Fruit fly (Drosophila melanogaster) S2 (cell line): ENCODE measurements around the gene Dus1.

Source experiments
- CG8478 ChIP-seq: fragments of >200 bp; optimal IDR thresholded peaks from 2 replicates; lab custom pipeline; 2018
- CTCF ChIP-seq, 2 experiments: fragments of >200 bp; optimal IDR thresholded peaks; 2 replicates each; lab custom pipeline; 2018

The Dus1 gene

DNA sequence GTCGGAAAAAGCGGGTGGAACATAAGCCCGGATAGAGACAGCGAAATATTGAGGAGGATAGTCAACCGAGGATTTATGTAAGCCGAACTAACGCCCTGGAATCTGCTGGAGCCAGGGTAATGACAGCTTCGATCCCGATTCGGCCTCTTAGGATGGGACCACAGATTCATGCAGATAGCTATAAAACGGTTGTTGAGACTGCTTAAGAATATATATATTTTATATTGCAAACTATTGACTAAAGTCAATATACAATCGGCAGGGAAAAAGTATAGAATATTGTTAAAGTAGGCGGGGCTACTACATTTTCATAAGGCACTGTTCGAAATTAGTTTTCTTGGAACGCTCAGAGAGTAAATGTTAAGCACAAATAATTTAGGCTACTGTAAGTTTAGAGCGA, 2.8 kb downstream of the Dus1 start, which contains the start of gene CG3345:
TSS of gene CG3345 (plus strand) at position 301 of the 400 bp plus-strand sequence.
- TF ChIP-seq CTCF (optimal IDR thresholded peaks at IDR 0.05; lab: Kevin White, UChicago) = no peak
- TF ChIP-seq CG8478 (lab: Kevin White, UChicago) = no peak

DNA sequence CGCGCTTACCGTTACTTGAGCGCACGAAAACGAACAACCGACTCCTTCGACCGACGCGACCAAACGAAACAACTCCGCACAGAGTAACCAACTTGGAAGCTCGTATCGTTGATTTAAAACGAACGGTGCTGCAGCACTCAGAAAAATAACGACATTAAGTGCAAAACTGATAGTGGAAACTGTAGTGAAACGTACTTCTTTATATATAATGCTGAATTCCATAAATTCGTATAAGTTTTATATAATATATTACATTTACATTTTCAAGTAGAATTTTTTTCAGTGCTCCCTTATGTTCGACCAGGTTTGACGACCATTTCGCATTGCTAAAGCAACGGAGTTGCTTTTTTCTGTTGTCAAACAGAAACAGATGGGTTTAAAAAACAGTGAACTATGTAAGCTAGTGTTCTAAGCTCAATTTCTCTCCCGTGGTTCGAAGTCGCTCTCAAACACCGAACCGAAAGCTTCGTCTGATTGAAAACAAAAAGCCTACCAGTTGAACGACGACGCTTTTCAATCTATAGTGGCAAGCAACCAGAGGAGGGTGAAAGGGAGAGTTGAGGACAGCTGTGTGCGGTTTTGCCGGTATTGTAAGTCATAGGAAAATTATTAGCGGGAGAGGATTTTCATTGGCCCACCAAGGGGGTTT, 4.0 kb downstream of the Dus1 start, which contains the start of gene CG17075:
TSS of gene CG17075 (minus strand) at position 65 of the 649 bp plus-strand sequence.
- TF ChIP-seq CTCF (optimal IDR thresholded peaks at IDR 0.05; lab: Kevin White, UChicago) (no peak), CG8478 (lab: Kevin White, UChicago) (no peak)

DNA sequence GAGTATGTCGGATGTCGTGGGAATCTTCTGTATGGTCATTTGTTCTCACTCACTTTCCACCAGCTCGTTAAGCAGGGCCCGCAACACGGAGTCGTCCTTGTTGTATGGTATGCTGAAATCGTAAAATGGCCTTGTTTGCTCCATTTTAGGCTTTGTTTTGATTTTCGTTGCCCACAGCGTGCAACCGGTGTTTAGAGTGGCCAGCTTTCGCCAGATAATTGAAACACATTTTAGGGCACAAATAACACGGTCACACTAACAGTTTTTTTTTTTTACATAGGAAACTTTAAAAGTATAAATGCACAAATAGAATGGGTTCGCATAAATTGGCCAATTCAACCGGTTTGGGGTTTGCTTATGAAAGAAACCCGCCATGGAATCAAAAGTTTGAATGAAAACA, 19.4 kb downstream of the Dus1 start, which contains the start of gene Rpp30:
TSS of gene Rpp30 (minus strand) at position 200 of the 400 bp plus-strand sequence.
- TF ChIP-seq CTCF (optimal IDR thresholded peaks at IDR 0.05; lab: Kevin White, UChicago) (peak in 1 of 2 experiments; percentile 21), CG8478 (lab: Kevin White, UChicago) (no peak)

DNA sequence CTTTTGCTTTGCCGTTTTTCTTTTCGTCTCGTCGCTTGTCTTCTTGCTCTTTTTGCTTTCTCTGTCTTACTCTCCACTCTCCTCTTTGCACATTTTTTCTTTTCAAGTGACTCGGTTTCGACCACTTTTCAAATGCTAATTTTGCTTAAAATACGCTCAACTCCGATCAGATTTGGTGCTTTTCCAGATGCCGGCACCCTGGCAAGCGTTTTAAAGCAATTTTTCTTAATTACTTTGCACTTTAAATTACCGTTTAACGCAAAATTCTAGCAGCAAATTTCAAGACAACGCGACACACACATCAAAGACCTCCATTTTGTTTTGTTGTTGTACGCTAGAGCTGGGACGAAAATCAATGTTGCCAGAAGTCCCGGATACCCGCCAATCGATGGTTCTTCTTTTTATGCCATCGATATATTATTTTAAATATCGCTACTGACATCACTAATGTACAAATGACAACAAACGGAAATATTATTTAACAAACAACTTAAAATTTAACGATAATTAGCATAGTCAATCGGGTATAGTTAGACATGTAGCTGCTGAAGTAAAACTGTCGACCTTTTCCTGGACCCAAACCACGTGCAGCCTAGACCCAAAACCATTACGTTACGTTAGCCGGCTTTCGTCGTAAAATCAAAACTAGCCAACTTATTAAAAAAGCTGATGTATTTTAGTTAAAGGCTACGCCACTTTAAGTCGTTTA, 20.9 kb downstream of the Dus1 start, which contains the start of gene kis:
TSS of gene kis (minus strand) at position 317 of the 709 bp plus-strand sequence.
- TF ChIP-seq CG8478 (lab: Kevin White, UChicago) = no peak
- TF ChIP-seq CTCF (optimal IDR thresholded peaks at IDR 0.05; lab: Kevin White, UChicago) = peak; percentile 29 to 50

DNA sequence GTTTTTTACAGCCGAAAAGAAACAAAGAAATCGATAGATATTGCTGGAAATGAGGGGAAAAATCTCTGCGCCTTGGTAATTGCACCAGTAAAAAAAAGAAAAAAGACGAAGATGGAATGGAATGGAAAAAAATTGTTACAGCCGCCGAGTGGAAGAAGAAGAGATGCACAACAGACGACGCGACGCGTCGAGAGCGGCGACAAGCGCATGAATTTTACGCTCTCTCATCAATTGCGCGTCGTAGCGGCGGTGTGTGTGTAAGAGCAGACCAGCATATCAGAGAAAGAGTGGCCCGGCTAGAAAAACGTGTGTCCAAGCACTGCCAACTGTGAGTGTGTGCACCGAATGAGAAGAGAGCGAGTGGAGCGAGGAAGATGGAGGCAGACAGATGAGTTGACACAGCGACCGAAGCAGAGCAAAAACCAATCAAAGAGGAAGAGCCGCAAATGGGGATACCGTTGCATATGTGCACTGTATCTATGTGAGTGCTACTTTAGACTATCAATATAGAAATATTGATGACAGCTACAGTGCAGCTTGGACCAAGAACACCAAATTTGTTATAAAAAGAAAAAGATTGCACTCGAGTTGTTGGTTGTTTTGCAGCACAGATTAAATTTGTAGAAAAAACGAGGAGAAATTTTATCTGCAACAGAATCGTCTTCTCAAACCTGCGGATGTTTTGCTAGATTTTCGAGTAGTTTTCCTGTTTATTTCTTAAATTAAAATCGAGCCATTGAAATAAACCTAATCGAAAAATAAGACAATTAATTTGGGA, 22.3 kb downstream of the Dus1 start:
- no peak for TF ChIP-seq CG8478 (lab: Kevin White, UChicago)
- TF ChIP-seq CTCF (optimal IDR thresholded peaks at IDR 0.05; lab: Kevin White, UChicago) = no peak

DNA sequence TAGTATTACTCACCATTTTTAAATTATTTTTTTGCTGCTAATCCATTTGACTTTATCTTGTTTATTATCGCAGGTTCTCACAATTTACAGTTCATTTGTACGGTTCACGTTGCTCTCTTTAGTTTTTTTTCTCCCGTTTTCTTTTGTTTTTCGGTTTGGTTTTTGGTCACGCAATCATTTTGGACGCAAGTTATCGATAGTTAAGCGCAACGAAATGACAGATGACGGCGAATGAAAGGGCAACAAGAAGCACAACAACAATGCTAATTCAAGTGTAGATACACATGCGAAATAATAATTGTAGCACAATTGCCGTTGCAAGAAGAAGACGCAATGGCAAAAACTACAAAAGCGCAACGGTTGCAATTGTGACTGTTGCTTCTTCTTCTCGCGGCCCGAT, 23.0 kb downstream of the Dus1 start:
- TF ChIP-seq CTCF (optimal IDR thresholded peaks at IDR 0.05; lab: Kevin White, UChicago) = no peak
- TF ChIP-seq CG8478 (lab: Kevin White, UChicago) = no peak

DNA sequence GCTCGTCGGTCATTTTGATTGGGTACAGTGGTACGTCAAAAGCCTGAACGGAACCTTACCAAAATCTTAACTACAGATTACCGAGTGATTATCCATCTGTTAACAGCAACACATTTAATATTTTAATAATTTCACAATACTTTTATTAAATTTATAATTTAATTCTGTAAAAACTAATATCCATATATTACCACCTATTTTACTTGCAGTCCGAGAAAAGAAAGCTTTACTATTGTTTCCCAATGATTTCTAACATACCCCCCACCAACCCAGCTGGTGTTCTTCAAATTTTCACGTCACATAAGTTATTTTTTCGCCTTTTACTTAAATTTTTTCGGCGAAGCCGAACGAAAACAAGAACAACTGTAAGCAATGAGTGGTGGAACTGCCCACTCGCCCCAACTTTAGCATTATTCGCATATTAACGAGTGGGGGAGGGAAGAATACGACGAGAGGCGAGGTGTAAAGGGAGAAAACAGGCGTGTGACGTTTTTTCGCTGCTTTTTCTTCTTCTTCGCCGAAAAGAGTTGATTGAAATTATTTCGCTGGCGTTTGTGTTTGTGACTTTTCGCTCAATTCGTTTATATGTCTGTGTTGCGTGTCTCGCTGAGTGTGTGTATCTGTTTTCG, 23.6 kb downstream of the Dus1 start:
- TF ChIP-seq CTCF (optimal IDR thresholded peaks at IDR 0.05; lab: Kevin White, UChicago) (no peak), CG8478 (lab: Kevin White, UChicago) (no peak)

DNA sequence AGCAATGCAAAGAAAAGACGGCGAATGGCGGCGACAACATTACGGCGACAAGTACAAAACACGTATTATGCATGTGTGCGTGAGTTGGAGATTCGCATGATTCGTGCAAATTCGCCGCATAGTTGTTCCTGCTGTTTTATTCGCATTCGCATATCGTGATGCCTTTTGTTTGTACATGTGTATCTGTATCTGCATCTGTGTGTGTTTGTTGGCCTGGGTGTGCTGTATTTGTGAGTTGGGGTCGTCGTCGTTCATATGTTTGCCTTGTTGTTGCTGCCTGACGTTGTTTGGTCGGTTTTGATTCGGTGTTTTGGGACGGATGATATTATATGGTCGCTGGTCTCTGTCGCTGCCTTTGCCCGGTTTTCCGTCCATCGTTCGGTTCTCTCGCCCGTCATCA, 24.1 kb downstream of the Dus1 start:
- TF ChIP-seq CG8478 (lab: Kevin White, UChicago) (no peak), CTCF (optimal IDR thresholded peaks at IDR 0.05; lab: Kevin White, UChicago) (no peak)

DNA sequence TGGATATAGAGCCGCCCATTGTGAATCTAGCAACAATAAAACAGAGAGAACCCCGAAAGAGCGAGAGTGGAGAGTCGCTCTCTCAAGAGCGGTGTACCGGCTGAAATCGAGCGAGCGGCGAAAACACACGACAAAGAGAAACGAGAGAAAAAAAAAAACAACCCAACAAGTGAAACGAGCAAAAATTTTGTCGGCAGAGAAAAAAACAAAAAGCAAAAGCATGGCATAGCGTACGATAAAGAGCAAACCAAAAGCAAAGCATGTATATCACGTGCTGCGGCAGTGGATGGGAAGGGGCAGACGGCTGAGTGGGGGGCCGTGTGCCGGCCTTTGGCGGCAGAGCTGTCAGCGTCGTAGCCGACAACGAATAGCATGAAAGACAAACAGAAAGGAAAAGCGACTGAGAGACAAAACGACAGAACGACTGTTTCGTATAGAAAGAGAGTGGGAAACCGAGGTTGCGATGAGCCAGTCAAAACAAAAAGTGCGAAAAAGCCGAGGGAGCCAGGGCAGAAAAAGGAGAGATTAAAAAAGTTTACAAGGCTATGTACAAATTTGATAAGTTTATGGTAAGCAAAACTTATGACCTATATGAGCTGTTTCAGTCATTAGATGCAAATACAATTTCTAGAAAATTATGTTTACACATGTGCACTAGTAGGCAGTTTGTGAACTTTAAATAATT, 24.7 kb downstream of the Dus1 start:
- no peak for TF ChIP-seq CTCF (optimal IDR thresholded peaks at IDR 0.05; lab: Kevin White, UChicago)
- TF ChIP-seq CG8478 (lab: Kevin White, UChicago) = no peak

DNA sequence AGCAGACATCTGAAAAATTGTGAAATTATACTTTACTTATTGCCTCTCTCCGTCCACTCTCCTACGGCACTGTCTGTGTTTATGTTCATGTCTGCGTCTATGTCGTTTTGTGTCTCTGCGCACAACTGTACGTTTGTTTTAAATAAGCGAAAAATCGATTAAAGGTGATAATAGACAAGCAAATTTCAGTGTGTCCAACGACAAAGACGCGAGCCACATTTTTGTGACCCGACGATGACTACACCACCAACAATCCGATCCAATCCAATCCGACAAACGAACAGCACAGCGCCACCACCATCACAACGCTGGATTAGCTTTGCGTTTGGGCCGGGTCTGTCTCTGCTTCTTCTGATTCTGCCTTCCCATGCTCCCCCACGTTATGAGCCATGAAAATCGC, 27.0 kb downstream of the Dus1 start:
- TF ChIP-seq CTCF (optimal IDR thresholded peaks at IDR 0.05; lab: Kevin White, UChicago) (no peak), CG8478 (lab: Kevin White, UChicago) (no peak)

DNA sequence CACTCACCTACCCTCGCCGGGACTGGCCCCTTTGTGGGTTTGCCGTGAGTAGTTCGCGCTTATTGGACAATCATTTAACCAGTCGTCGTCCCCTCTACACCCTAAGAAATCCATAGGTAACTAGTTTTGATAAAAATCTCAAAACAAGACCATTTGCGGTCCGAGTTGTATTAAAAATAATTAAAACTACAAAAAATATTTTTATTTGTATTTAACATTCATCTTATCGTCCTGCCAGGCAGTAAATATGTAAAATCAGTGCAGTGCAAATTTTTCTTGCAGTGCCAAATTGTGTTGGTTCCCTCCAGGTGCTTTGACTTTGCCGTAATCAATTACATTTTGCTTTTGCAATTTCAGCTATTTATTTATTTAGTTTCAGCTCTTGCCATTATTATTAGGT, 27.7 kb downstream of the Dus1 start:
- no peak for TF ChIP-seq CTCF (optimal IDR thresholded peaks at IDR 0.05; lab: Kevin White, UChicago)
- no peak for TF ChIP-seq CG8478 (lab: Kevin White, UChicago)

DNA sequence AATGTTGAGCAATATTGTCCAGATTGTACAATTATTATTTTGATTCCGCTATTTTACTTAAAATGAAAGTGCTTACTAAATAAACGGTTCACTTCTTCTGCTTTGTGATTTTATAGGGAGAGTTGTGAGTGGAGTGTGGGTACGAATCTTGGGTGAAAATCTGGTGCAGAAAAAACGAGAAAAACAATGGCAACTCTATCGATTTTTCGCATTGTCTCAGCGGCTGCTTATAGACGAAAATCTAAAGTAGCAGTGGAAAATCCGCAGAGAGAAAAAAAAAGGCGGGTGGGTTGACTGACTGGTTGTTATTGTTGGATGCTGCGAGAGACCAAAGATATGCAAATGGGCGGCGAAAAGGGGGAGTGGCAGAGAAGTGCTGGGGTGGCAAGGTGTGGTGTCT, 28.4 kb downstream of the Dus1 start:
- TF ChIP-seq CTCF (optimal IDR thresholded peaks at IDR 0.05; lab: Kevin White, UChicago) (no peak), CG8478 (lab: Kevin White, UChicago) (no peak)

DNA sequence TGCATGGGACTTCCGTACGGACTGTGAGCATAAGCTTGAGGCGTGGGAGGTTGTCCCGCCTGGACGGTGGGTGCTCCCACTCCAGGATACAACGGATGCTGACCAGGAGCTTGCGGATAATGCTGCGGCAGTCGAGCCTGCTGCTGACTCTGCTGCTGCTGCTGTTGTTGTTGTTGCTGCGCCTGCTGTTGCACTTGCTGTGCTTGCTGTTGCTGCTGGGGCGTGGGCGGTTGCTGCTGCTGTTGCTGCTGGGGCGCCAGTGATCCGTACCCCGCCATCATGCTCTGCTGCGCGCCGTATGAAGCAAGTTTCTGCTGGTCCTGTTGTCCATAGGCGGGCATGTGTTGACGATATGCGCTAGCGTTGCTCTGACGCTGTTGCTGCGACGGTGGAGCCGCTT, 30.1 kb downstream of the Dus1 start:
- TF ChIP-seq CTCF (optimal IDR thresholded peaks at IDR 0.05; lab: Kevin White, UChicago) (no peak), CG8478 (lab: Kevin White, UChicago) (no peak)
